Worm (Caenorhabditis elegans) whole organism, L2 larva: ENCODE results near the gene nspc-17.

ENCODE experiments used
- aly-2 ChIP-seq: fragments of 150-350 bp; optimal IDR thresholded peaks from 2 replicates; lab custom pipeline; 2014; ENCODE audit warnings: missing biosample characterization, missing genetic modification characterization
- ama-1 ChIP-seq: fragments of 150-350 bp; optimal IDR thresholded peaks from 2 replicates; lab custom pipeline; 2018; ENCODE audit warnings: inconsistent platforms
- egl-27 ChIP-seq: sonication (generic microtip); optimal IDR thresholded peaks from 3 replicates; lab custom pipeline; 2017; ENCODE audit warnings: missing biosample characterization, missing genetic modification reagents, missing genetic modification characterization
- lin-11 ChIP-seq: fragments of 150-350 bp; sonication (generic microtip); optimal IDR thresholded peaks from 2 replicates; lab custom pipeline; 2014; ENCODE audit warnings: missing biosample characterization, missing genetic modification characterization, inconsistent platforms, mixed read lengths
- lsy-2 ChIP-seq, 2 experiments: fragments of 150-350 bp in 1 of 2; sonication (generic microtip) in 1 of 2; optimal IDR thresholded peaks; 2 replicates each; lab custom pipeline; 2014 to 2017; ENCODE audit warnings: missing biosample characterization in 2 of 2, missing genetic modification characterization in 2 of 2
- nhr-237 ChIP-seq: fragments of 150-350 bp; optimal IDR thresholded peaks from 2 replicates; lab custom pipeline; 2014; ENCODE audit warnings: missing biosample characterization, missing genetic modification characterization
- nhr-25 ChIP-seq: fragments of 150-350 bp; sonication (generic microtip); optimal IDR thresholded peaks from 3 replicates; lab custom pipeline; 2014; ENCODE audit warnings: missing biosample characterization, missing genetic modification characterization
- nhr-77 ChIP-seq: fragments of 150-350 bp; optimal IDR thresholded peaks from 2 replicates; lab custom pipeline; 2014; ENCODE audit warnings: missing biosample characterization, missing genetic modification characterization
- snpc-4 ChIP-seq: fragments of 150-350 bp; optimal IDR thresholded peaks from 2 replicates; lab custom pipeline; 2014; ENCODE audit warnings: missing biosample characterization, missing genetic modification characterization
- unc-39 ChIP-seq: fragments of 150-350 bp; optimal IDR thresholded peaks from 2 replicates; lab custom pipeline; 2014; ENCODE audit warnings: missing biosample characterization, missing genetic modification characterization

DNA sequence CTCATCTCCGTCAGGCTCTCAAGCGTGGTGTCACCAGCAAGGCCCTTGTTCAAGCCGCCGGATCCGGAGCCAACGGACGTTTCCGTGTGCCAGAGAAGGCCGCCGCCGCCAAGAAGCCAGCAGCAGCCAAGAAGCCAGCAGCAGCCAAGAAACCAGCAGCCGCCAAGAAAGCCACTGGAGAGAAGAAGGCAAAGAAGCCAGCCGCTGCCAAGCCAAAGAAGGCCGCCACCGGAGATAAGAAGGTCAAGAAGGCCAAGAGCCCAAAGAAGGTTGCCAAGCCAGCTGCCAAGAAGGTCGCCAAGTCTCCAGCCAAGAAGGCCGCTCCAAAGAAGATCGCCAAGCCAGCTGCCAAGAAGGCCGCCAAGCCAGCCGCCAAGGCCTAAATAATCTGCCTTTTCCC lies 34.5 kb downstream of the nspc-17 start:
- TF ChIP-seq unc-39 (tag; lab: Kevin White, UChicago), result no peak
- TF ChIP-seq lin-11, result no peak
- TF ChIP-seq nhr-25, result no peak
- TF ChIP-seq lsy-2 (tag; optimal IDR thresholded peaks at IDR 0.05; lab: Kevin White, UChicago), result no peak
- no peak for TF ChIP-seq snpc-4 (tag; lab: Kevin White, UChicago)
- TF ChIP-seq nhr-237 (tag; lab: Kevin White, UChicago), result no peak
- TF ChIP-seq ama-1, result no peak
- no peak for TF ChIP-seq aly-2 (tag; lab: Kevin White, UChicago)
- TF ChIP-seq nhr-77 (tag; lab: Kevin White, UChicago), result no peak
- TF ChIP-seq egl-27 (tag; lab: Kevin White, UChicago), result no peak
